Worm (Caenorhabditis elegans) whole organism, mixed stage, embryonic: ENCODE data around the gene mob-1.

Experiments used
- elt-3 ChIP-seq: fragments of 150-350 bp; optimal IDR thresholded peaks from 2 replicates; lab custom pipeline; 2014; ENCODE audit warnings: missing biosample characterization, missing genetic modification characterization
- nhr-2 ChIP-seq: fragments of 150-350 bp; optimal IDR thresholded peaks from 2 replicates; lab custom pipeline; 2014; ENCODE audit warnings: missing biosample characterization, missing genetic modification characterization
- nhr-237 ChIP-seq: fragments of 150-350 bp; optimal IDR thresholded peaks from 2 replicates; lab custom pipeline; 2014; ENCODE audit warnings: missing biosample characterization, missing genetic modification characterization

DNA sequence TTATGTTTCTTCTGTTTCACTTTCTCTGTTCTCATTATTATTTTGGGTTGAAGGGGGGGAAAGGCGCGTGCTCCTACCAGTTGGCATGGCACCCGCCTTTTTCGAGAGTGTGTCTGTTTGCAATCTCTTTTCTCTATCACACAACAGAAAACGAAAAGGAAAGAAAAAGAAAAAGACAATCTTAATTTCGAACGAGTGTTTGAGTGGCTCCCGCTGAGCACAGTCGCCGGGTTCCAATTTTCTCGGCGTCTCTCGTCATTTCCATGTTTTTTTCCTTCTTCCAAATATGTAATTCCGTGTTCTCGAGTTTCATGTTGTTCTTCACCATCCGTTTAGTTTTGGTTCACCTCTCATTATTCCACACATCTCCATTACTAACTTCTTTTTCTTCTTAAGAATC lies 18.2 kb upstream of the mob-1 start, which contains the start of gene F38H4.3:
- TF ChIP-seq nhr-2 (tag; lab: Kevin White, UChicago) (no peak), elt-3 (tag; lab: Kevin White, UChicago) (no peak), nhr-237 (no peak)
